Worm (Caenorhabditis elegans) whole organism, L4 larva: ENCODE data around the gene Y26G10.5.

Source experiments
- Y105C5A.15 ChIP-seq: fragments of 200-800 bp; sonication (Bioruptor generic); IDR thresholded peaks from 2 replicates; pipeline ENCODE4 v1.3.6; 2022; ENCODE audit warnings: missing genetic modification characterization, missing compliant biosample characterization
- ZK337.2 ChIP-seq: fragments of 200-800 bp; sonication (Bioruptor generic); IDR thresholded peaks from 2 replicates; pipeline ENCODE4 v1.3.6; 2022; ENCODE audit warnings: missing genetic modification reagents, missing genetic modification characterization, missing compliant biosample characterization
- ama-1 ChIP-seq: fragments of 150-350 bp; optimal IDR thresholded peaks from 2 replicates; lab custom pipeline; 2014; ENCODE audit warnings: inconsistent platforms, mixed read lengths
- ceh-28 ChIP-seq: fragments of 150-350 bp; optimal IDR thresholded peaks from 2 replicates; lab custom pipeline; 2014; ENCODE audit warnings: missing biosample characterization, missing genetic modification reagents, missing genetic modification characterization
- dmd-9 ChIP-seq: fragments of 200-800 bp; sonication (Bioruptor generic); IDR thresholded peaks from 2 replicates; pipeline ENCODE4 v1.3.6; 2022; ENCODE audit warnings: missing genetic modification reagents, missing genetic modification characterization, missing compliant biosample characterization
- dpl-1 ChIP-seq: fragments of 150-350 bp; optimal IDR thresholded peaks from 2 replicates; lab custom pipeline; 2014; ENCODE audit warnings: missing biosample characterization, missing genetic modification reagents, missing genetic modification characterization
- gei-8 ChIP-seq: fragments of 200-800 bp; sonication (Bioruptor generic); optimal IDR thresholded peaks from 2 replicates; lab custom pipeline; 2018; ENCODE audit warnings: mild to moderate bottlenecking, missing genetic modification characterization, missing compliant biosample characterization
- hlh-30 ChIP-seq: sonication (generic microtip); optimal IDR thresholded peaks from 2 replicates; lab custom pipeline; 2017; ENCODE audit warnings: antibody characterized with exemption, mild to moderate bottlenecking, missing genetic modification characterization, missing compliant biosample characterization; ENCODE audit not compliant: insufficient read depth
- mdl-1 ChIP-seq, 2 experiments: fragments of 150-350 bp in 1 of 2; sonication (generic microtip) in 1 of 2; optimal IDR thresholded peaks; 2 replicates each; lab custom pipeline; 2014 to 2017; ENCODE audit warnings: missing biosample characterization in 2 of 2, missing genetic modification characterization in 2 of 2
- nhr-77 ChIP-seq: fragments of 150-350 bp; optimal IDR thresholded peaks from 2 replicates; lab custom pipeline; 2014; ENCODE audit warnings: missing biosample characterization, missing genetic modification characterization
- snpc-4 ChIP-seq: fragments of 150-350 bp; optimal IDR thresholded peaks from 2 replicates; lab custom pipeline; 2014; ENCODE audit warnings: missing biosample characterization, missing genetic modification characterization

- TF ChIP-seq gei-8 (no peak), ZK337.2 (GFP tag; lab: Robert Waterston, UW) (no peak), Y105C5A.15 (no peak), dpl-1 (GFP tag; lab: Kevin White, UChicago) (no peak), dmd-9 (GFP tag; lab: Robert Waterston, UW) (no peak), nhr-77 (tag; lab: Kevin White, UChicago) (peak; percentile 78), mdl-1 (tag; optimal IDR thresholded peaks at IDR 0.05; lab: Kevin White, UChicago) (peak in 1 of 2 experiments; percentile 41), hlh-30 (tag; lab: Kevin White, UChicago) (peak; percentile 53), ama-1 (no peak), snpc-4 (tag; lab: Kevin White, UChicago) (no peak), ceh-28 (no peak)
These were observed 21.1 kb upstream of the Y26G10.5 start for ce11 chrV:17721709-17722108.
